Fruit fly (Drosophila melanogaster): Measurements from ENCODE around the gene numb.

DNA sequence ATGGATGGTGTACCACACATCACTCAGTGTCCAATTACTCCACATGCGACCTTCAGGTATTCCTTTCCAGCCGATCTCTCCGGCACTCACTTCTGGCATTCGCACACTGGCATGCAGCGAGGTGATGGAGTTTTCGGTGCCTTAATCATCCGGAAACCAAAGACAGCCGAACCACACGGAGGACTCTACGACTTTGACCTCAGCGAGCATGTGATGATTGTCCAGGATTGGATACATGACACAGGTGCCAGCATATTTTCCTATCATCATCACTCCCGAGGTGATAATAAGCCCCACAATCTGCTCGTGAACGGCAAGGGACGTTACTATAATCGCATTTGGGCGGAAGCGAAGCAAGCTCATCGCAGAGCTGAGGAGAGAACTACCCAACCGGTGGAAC lies 13.1 kb upstream of the numb start:
- no peak for TF ChIP-seq HLH106 (tag; optimal IDR thresholded peaks at IDR 0.05)
- TF ChIP-seq h (GFP tag; optimal IDR thresholded peaks at IDR 0.05): no peak
- TF ChIP-seq Abd-B (GFP tag; optimal IDR thresholded peaks at IDR 0.05): no peak
- no peak for TF ChIP-seq tai (GFP tag; optimal IDR thresholded peaks at IDR 0.05)
